Fruit fly (Drosophila melanogaster): ENCODE measurements around the gene CG13308.

Gene CG13308

DNA sequence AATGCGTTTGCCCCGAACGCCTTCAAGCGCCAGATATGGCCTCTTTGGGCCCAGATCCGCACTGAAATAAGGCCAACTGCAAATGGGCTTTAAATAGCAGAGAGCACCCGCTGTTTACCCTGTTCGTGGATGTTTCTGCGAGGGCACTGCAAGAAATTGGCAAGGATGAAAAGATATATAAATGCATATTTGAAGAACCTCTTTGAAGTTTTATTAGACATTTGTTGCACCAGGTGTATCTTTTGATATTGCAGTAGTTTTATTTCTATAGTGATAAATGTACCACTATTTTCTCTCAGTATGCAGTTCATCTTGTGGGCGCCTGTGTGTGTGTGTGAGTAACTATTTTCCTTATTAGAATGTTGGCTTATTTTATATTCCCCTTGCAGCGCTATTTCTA is 5.1 kb downstream of the CG13308 start (continued):
- peak; percentile 64 for TF ChIP-seq slbo (GFP tag; IDR thresholded peaks at IDR 0.05)
- TF ChIP-seq zf30C (GFP tag; optimal IDR thresholded peaks at IDR 0.05) = no peak
- peak; percentile 34; the same call in 1 of the 3 replicates for TF ChIP-seq CG2889 (GFP tag; IDR thresholded peaks at IDR 0.05)
- TF ChIP-seq da (GFP tag; optimal IDR thresholded peaks at IDR 0.05) = no peak
- TF ChIP-seq repo (GFP tag; optimal IDR thresholded peaks at IDR 0.05) = no peak
- TF ChIP-seq CG8290 (GFP tag; optimal IDR thresholded peaks at IDR 0.05) = no peak
- TF ChIP-seq CG8290 (tag; optimal IDR thresholded peaks at IDR 0.05) = no peak
- TF ChIP-seq odd (GFP tag; optimal IDR thresholded peaks at IDR 0.05) = no peak
- TF ChIP-seq CG10565 (GFP tag; optimal IDR thresholded peaks at IDR 0.05) = no peak
- no peak for TF ChIP-seq ERR (GFP tag; optimal IDR thresholded peaks at IDR 0.05)
- TF ChIP-seq Hr3 (GFP tag; optimal IDR thresholded peaks at IDR 0.05) = no peak
- TF ChIP-seq tio (GFP tag; optimal IDR thresholded peaks at IDR 0.05) = no peak
- TF ChIP-seq CG16813 (GFP tag; IDR thresholded peaks at IDR 0.05; ENCODE audit: partially characterized antibody) = no peak
- no peak for TF ChIP-seq dimm (GFP tag; IDR thresholded peaks at IDR 0.05)
- TF ChIP-seq CG2116 (GFP tag; optimal IDR thresholded peaks at IDR 0.05) = no peak
- TF ChIP-seq CG11456 (GFP tag; IDR thresholded peaks at IDR 0.05) = peak; percentile 71; the same call in 1 of the 3 replicates
- no peak for TF ChIP-seq YL-1 (GFP tag; optimal IDR thresholded peaks at IDR 0.05)
- TF ChIP-seq ap (GFP tag; IDR thresholded peaks at IDR 0.05) = peak; percentile 25; the same call in 1 of the 2 replicates
- TF ChIP-seq usp (GFP tag; optimal IDR thresholded peaks at IDR 0.05) = no peak
- no peak for TF ChIP-seq fd64A (GFP tag; optimal IDR thresholded peaks at IDR 0.05)
- no peak for TF ChIP-seq CG7271 (tag; optimal IDR thresholded peaks at IDR 0.05)
- TF ChIP-seq Ets97D (GFP tag; optimal IDR thresholded peaks at IDR 0.05) = no peak
- peak; percentile 57; the same call in 2 of the 3 replicates for TF ChIP-seq Optix (GFP tag; IDR thresholded peaks at IDR 0.05)
- TF ChIP-seq sens (GFP tag) = peak; percentile 76
- no peak for TF ChIP-seq CG12769 (tag; optimal IDR thresholded peaks at IDR 0.05)
- no peak for TF ChIP-seq lilli (GFP tag; optimal IDR thresholded peaks at IDR 0.05)
- no peak for TF ChIP-seq nerfin-2 (GFP tag; IDR thresholded peaks at IDR 0.05; ENCODE audit: partially characterized antibody)
- TF ChIP-seq CG9932 (GFP tag; IDR thresholded peaks at IDR 0.05) = peak; percentile 49; the same call in 1 of the 2 replicates
- no peak for TF ChIP-seq fu2 (GFP tag; optimal IDR thresholded peaks at IDR 0.05)
- no peak for TF ChIP-seq Scr (GFP tag; IDR thresholded peaks at IDR 0.05; ENCODE audit: partially characterized antibody)
- no peak for TF ChIP-seq bcd (GFP tag; optimal IDR thresholded peaks at IDR 0.05)
- TF ChIP-seq CG16779 (GFP tag; IDR thresholded peaks at IDR 0.05) = no peak
- TF ChIP-seq gem (tag; optimal IDR thresholded peaks at IDR 0.05) = no peak
- TF ChIP-seq Ssrp (tag; optimal IDR thresholded peaks at IDR 0.05) = no peak
- TF ChIP-seq peb (GFP tag; IDR thresholded peaks at IDR 0.05) = no peak
- no peak for TF ChIP-seq CG10654 (GFP tag; optimal IDR thresholded peaks at IDR 0.05)
- TF ChIP-seq CG1792 (GFP tag; optimal IDR thresholded peaks at IDR 0.05) = no peak
- TF ChIP-seq Eip74EF (GFP tag; optimal IDR thresholded peaks at IDR 0.05) = no peak
- no peak for TF ChIP-seq prd (optimal IDR thresholded peaks at IDR 0.05)
- TF ChIP-seq prd (GFP tag; IDR thresholded peaks at IDR 0.05) = peak; percentile 92
- peak; percentile 19 for TF ChIP-seq CG15269 (tag; optimal IDR thresholded peaks at IDR 0.05)
- no peak for TF ChIP-seq exex (tag; optimal IDR thresholded peaks at IDR 0.05)
- no peak for TF ChIP-seq hkb (optimal IDR thresholded peaks at IDR 0.05)
- peak; percentile 57; the same call in 1 of the 2 replicates for TF ChIP-seq hkb (GFP tag; IDR thresholded peaks at IDR 0.05)
- peak; percentile 1 for TF ChIP-seq az2 (GFP tag; optimal IDR thresholded peaks at IDR 0.05)
- peak; percentile 27 for TF ChIP-seq CG7839 (tag; optimal IDR thresholded peaks at IDR 0.05)
- no peak for TF ChIP-seq bowl (GFP tag; IDR thresholded peaks at IDR 0.05)
- no peak for TF ChIP-seq CG3407 (GFP tag; optimal IDR thresholded peaks at IDR 0.05)
- TF ChIP-seq CG34376 (GFP tag; optimal IDR thresholded peaks at IDR 0.05) = no peak
- no peak for TF ChIP-seq NC2β (GFP tag; optimal IDR thresholded peaks at IDR 0.05)
- no peak for TF ChIP-seq CG11085 (GFP tag; IDR thresholded peaks at IDR 0.05)
- TF ChIP-seq Ada2b (GFP tag; IDR thresholded peaks at IDR 0.05) = peak; percentile 65
- peak; percentile 42 for TF ChIP-seq Blimp-1 (GFP tag; optimal IDR thresholded peaks at IDR 0.05)
